Worm (Caenorhabditis elegans) whole organism, young adult: ENCODE measurements around the gene F14H8.5.

Experiments
- B0035.1 ChIP-seq: sonication (generic microtip); optimal IDR thresholded peaks from 2 replicates; lab custom pipeline; 2016; ENCODE audit warnings: missing genetic modification characterization, mild to moderate bottlenecking, missing compliant biosample characterization, missing genotype, missing genetic modification reagents
- B0336.3 ChIP-seq: fragments of 200-800 bp; sonication (Bioruptor generic); IDR thresholded peaks from 2 replicates; pipeline ENCODE4 v1.3.6; 2022; ENCODE audit warnings: missing genetic modification characterization, missing compliant biosample characterization
- C17E4.6 ChIP-seq: fragments of 200-800 bp; sonication (Bioruptor generic); IDR thresholded peaks from 2 replicates; pipeline ENCODE4 v1.3.6; 2022; ENCODE audit warnings: missing genetic modification reagents, missing genetic modification characterization, missing compliant biosample characterization
- D2030.7 ChIP-seq: fragments of 200-800 bp; sonication (Bioruptor generic); IDR thresholded peaks from 2 replicates; pipeline ENCODE4 v1.3.6; 2022; ENCODE audit warnings: missing genetic modification reagents, missing genetic modification characterization, missing compliant biosample characterization
- F23B12.7 ChIP-seq: sonication (generic microtip); optimal IDR thresholded peaks from 2 replicates; lab custom pipeline; 2017; ENCODE audit warnings: missing genetic modification characterization, mild to moderate bottlenecking, missing compliant biosample characterization, antibody characterized with exemption, moderate library complexity; ENCODE audit not compliant: insufficient read depth
- F37B4.10 ChIP-seq: fragments of 200-800 bp; sonication (Bioruptor generic); IDR thresholded peaks from 2 replicates; pipeline ENCODE4 v1.3.6; 2022; ENCODE audit warnings: missing genetic modification characterization, missing compliant biosample characterization
- F39B2.1 ChIP-seq: fragments of 200-800 bp; sonication (Bioruptor generic); IDR thresholded peaks from 2 replicates; pipeline ENCODE4 v1.3.6; 2022; ENCODE audit warnings: missing genetic modification reagents, missing genetic modification characterization, missing compliant biosample characterization
- F49E8.2 ChIP-seq: sonication (generic microtip); optimal IDR thresholded peaks from 3 replicates; lab custom pipeline; 2017; ENCODE audit warnings: missing genetic modification characterization, mild to moderate bottlenecking, missing compliant biosample characterization, antibody characterized with exemption, moderate library complexity; ENCODE audit not compliant: insufficient read depth
- F52B5.7 ChIP-seq: sonication (generic microtip); optimal IDR thresholded peaks from 2 replicates; lab custom pipeline; 2016; ENCODE audit warnings: mild to moderate bottlenecking, missing genetic modification characterization, missing compliant biosample characterization
- F57A8.1 ChIP-seq: fragments of 200-800 bp; sonication (Bioruptor generic); optimal IDR thresholded peaks from 2 replicates; lab custom pipeline; 2018; ENCODE audit warnings: mild to moderate bottlenecking, missing genetic modification characterization, moderate library complexity, missing compliant biosample characterization
- K11D2.4 ChIP-seq: fragments of 200-800 bp; sonication (Bioruptor generic); IDR thresholded peaks from 2 replicates; pipeline ENCODE4 v1.3.6; 2022; ENCODE audit warnings: missing genetic modification reagents, missing genetic modification characterization, missing compliant biosample characterization
- Y53F4B.3 ChIP-seq: fragments of 200-800 bp; sonication (Bioruptor generic); IDR thresholded peaks from 2 replicates; pipeline ENCODE4 v1.3.6; 2022; ENCODE audit warnings: missing genetic modification reagents, missing genetic modification characterization, missing compliant biosample characterization
- aptf-2 ChIP-seq: fragments of 200-800 bp; sonication (Bioruptor generic); conservative IDR thresholded peaks from 2 replicates; pipeline ENCODE4 v1.3.6; 2022; ENCODE audit warnings: missing genetic modification reagents, missing genetic modification characterization, missing compliant biosample characterization
- aptf-3 ChIP-seq: fragments of 200-800 bp; sonication (Bioruptor generic); IDR thresholded peaks from 2 replicates; pipeline ENCODE4 v1.3.6; 2022; ENCODE audit warnings: missing genetic modification characterization, missing compliant biosample characterization
- atf-7 ChIP-seq: sonication (generic microtip); optimal IDR thresholded peaks from 2 replicates; lab custom pipeline; 2017; ENCODE audit warnings: mild to moderate bottlenecking, missing genetic modification characterization, missing compliant biosample characterization
- bed-1 ChIP-seq: fragments of 200-800 bp; sonication (Bioruptor generic); IDR thresholded peaks from 2 replicates; pipeline ENCODE4 v1.3.6; 2022; ENCODE audit warnings: missing genetic modification reagents, missing genetic modification characterization, missing compliant biosample characterization
- cebp-2 ChIP-seq: fragments of 200-800 bp; sonication (Bioruptor generic); IDR thresholded peaks from 2 replicates; pipeline ENCODE4 v1.3.6; 2022; ENCODE audit warnings: missing genetic modification characterization, missing compliant biosample characterization
- dpl-1 ChIP-seq: fragments of 150-350 bp; optimal IDR thresholded peaks from 2 replicates; lab custom pipeline; 2014; ENCODE audit warnings: missing biosample characterization, missing genetic modification reagents, missing genetic modification characterization
- efl-1 ChIP-seq: fragments of 150-350 bp; optimal IDR thresholded peaks from 2 replicates; lab custom pipeline; 2014; ENCODE audit warnings: missing biosample characterization, missing genetic modification reagents, missing genetic modification characterization
- egl-44 ChIP-seq: fragments of 200-800 bp; sonication (Bioruptor generic); IDR thresholded peaks from 2 replicates; pipeline ENCODE4 v1.3.6; 2022; ENCODE audit warnings: missing genetic modification reagents, missing genetic modification characterization, missing compliant biosample characterization
- ets-4 ChIP-seq: fragments of 200-800 bp; sonication (Bioruptor generic); optimal IDR thresholded peaks from 2 replicates; lab custom pipeline; 2018; ENCODE audit warnings: mild to moderate bottlenecking, missing genetic modification characterization, missing compliant biosample characterization
- fkh-3 ChIP-seq: sonication (generic microtip); optimal IDR thresholded peaks from 2 replicates; lab custom pipeline; 2016; ENCODE audit warnings: mild to moderate bottlenecking, missing genetic modification characterization, missing compliant biosample characterization
- gei-17 ChIP-seq: fragments of 200-800 bp; sonication (Bioruptor generic); optimal IDR thresholded peaks from 2 replicates; lab custom pipeline; 2018; ENCODE audit warnings: mild to moderate bottlenecking, missing genetic modification characterization, missing compliant biosample characterization
- hlh-12 ChIP-seq: sonication (generic microtip); optimal IDR thresholded peaks from 2 replicates; lab custom pipeline; 2016; ENCODE audit warnings: missing genetic modification characterization, missing compliant biosample characterization
- hmg-20 ChIP-seq: fragments of 200-800 bp; sonication (Bioruptor generic); IDR thresholded peaks from 2 replicates; pipeline ENCODE4 v1.3.6; 2022; ENCODE audit warnings: missing genetic modification reagents, missing genetic modification characterization, missing compliant biosample characterization
- lag-1 ChIP-seq: fragments of 200-800 bp; sonication (Bioruptor generic); IDR thresholded peaks from 2 replicates; pipeline ENCODE4 v1.3.6; 2022; ENCODE audit warnings: missing genetic modification reagents, missing genetic modification characterization, missing compliant biosample characterization
- let-607 ChIP-seq, 2 experiments: fragments of 200-800 bp in 1 of 2; sonication (Bioruptor generic) in 1 of 2; sonication (generic microtip) in 1 of 2; optimal IDR thresholded peaks; 2 replicates each; lab custom pipeline; 2016 to 2018; ENCODE audit warnings: mild to moderate bottlenecking in 2 of 2, missing compliant biosample characterization in 2 of 2, missing genetic modification characterization in 2 of 2, moderate library complexity in 2 of 2, missing genotype in 1 of 2
- lin-40 ChIP-seq: sonication (generic microtip); optimal IDR thresholded peaks from 2 replicates; lab custom pipeline; 2016; ENCODE audit warnings: missing genetic modification characterization, mild to moderate bottlenecking, missing compliant biosample characterization, missing genotype, missing genetic modification reagents
- lsl-1 ChIP-seq: fragments of 200-800 bp; sonication (Bioruptor generic); optimal IDR thresholded peaks from 2 replicates; lab custom pipeline; 2018; ENCODE audit warnings: mild to moderate bottlenecking, missing genetic modification characterization, moderate library complexity, missing compliant biosample characterization
- madf-10 ChIP-seq: sonication (generic microtip); optimal IDR thresholded peaks from 2 replicates; lab custom pipeline; 2016; ENCODE audit warnings: mild to moderate bottlenecking, missing genetic modification characterization, missing compliant biosample characterization
- madf-3 ChIP-seq: fragments of 200-800 bp; sonication (Bioruptor generic); IDR thresholded peaks from 2 replicates; pipeline ENCODE4 v1.3.6; 2022; ENCODE audit warnings: missing genetic modification reagents, missing genetic modification characterization, missing compliant biosample characterization
- madf-6 ChIP-seq: fragments of 200-800 bp; sonication (Bioruptor generic); IDR thresholded peaks from 2 replicates; pipeline ENCODE4 v1.3.6; 2022; ENCODE audit warnings: missing genetic modification reagents, missing genetic modification characterization, missing compliant biosample characterization
- madf-8 ChIP-seq: fragments of 200-800 bp; sonication (Bioruptor generic); conservative IDR thresholded peaks from 2 replicates; pipeline ENCODE4 v1.3.6; 2022; ENCODE audit warnings: missing genetic modification reagents, missing genetic modification characterization, missing compliant biosample characterization
- mel-28 ChIP-seq: sonication (generic microtip); optimal IDR thresholded peaks from 2 replicates; lab custom pipeline; 2016; ENCODE audit warnings: borderline replicate concordance, mild to moderate bottlenecking, missing genetic modification characterization, missing compliant biosample characterization
- mxl-1 ChIP-seq: sonication (generic microtip); optimal IDR thresholded peaks from 2 replicates; lab custom pipeline; 2016; ENCODE audit warnings: missing genetic modification characterization, missing compliant biosample characterization
- nfya-2 ChIP-seq: fragments of 200-800 bp; sonication (Bioruptor generic); IDR thresholded peaks from 2 replicates; pipeline ENCODE4 v1.3.6; 2022; ENCODE audit warnings: missing genetic modification reagents, missing genetic modification characterization, missing compliant biosample characterization
- nhr-120 ChIP-seq: fragments of 200-800 bp; sonication (Bioruptor generic); IDR thresholded peaks from 2 replicates; pipeline ENCODE4 v1.3.6; 2022; ENCODE audit warnings: missing genetic modification characterization, missing compliant biosample characterization
- pbrm-1 ChIP-seq: fragments of 200-800 bp; sonication (Bioruptor generic); IDR thresholded peaks from 2 replicates; pipeline ENCODE4 v1.3.6; 2022; ENCODE audit warnings: missing genetic modification reagents, missing genetic modification characterization, missing compliant biosample characterization
- pha-4 ChIP-seq: fragments of 150-350 bp; sonication (generic microtip); optimal IDR thresholded peaks from 2 replicates; lab custom pipeline; 2014; ENCODE audit warnings: missing biosample characterization, missing genetic modification reagents, missing genetic modification characterization
- rcor-1 ChIP-seq: fragments of 200-800 bp; sonication (Bioruptor generic); IDR thresholded peaks from 2 replicates; pipeline ENCODE4 v1.3.6; 2022; ENCODE audit warnings: missing genetic modification reagents, missing genetic modification characterization, missing compliant biosample characterization
- rpc-1 ChIP-seq, 2 experiments: fragments of 150-350 bp in 1 of 2; sonication (generic microtip) in 1 of 2; optimal IDR thresholded peaks; 2 replicates each; lab custom pipeline; 2014 to 2018; ENCODE audit warnings: missing biosample characterization in 1 of 2, missing genetic modification characterization in 1 of 2, missing genetic modification reagents in 1 of 2, missing genotype in 1 of 2
- sea-2 ChIP-seq: fragments of 200-800 bp; sonication (Bioruptor generic); IDR thresholded peaks from 2 replicates; pipeline ENCODE4 v1.3.6; 2022; ENCODE audit warnings: missing genetic modification characterization, missing compliant biosample characterization
- snpc-1.1 ChIP-seq: sonication (generic microtip); optimal IDR thresholded peaks from 2 replicates; lab custom pipeline; 2017; ENCODE audit warnings: missing genetic modification characterization, mild to moderate bottlenecking, missing compliant biosample characterization, antibody characterized with exemption, moderate library complexity, missing genotype, missing genetic modification reagents; ENCODE audit not compliant: insufficient read depth
- sptf-2 ChIP-seq: fragments of 200-800 bp; sonication (Bioruptor generic); optimal IDR thresholded peaks from 2 replicates; lab custom pipeline; 2018; ENCODE audit warnings: mild to moderate bottlenecking, missing genetic modification characterization, missing compliant biosample characterization
- tbp1 ChIP-seq: fragments of 200-800 bp; sonication (Bioruptor generic); optimal IDR thresholded peaks from 2 replicates; lab custom pipeline; 2018; ENCODE audit warnings: mild to moderate bottlenecking, missing genetic modification characterization, missing compliant biosample characterization
- tlf-1 ChIP-seq: fragments of 200-800 bp; sonication (Bioruptor generic); optimal IDR thresholded peaks from 2 replicates; lab custom pipeline; 2018; ENCODE audit warnings: mild to moderate bottlenecking, missing genetic modification characterization, missing compliant biosample characterization
- ztf-22 ChIP-seq: fragments of 200-800 bp; sonication (Bioruptor generic); optimal IDR thresholded peaks from 2 replicates; lab custom pipeline; 2018; ENCODE audit warnings: mild to moderate bottlenecking, missing genetic modification characterization, moderate library complexity, missing compliant biosample characterization
- ztf-6 ChIP-seq: fragments of 200-800 bp; sonication (Bioruptor generic); IDR thresholded peaks from 2 replicates; pipeline ENCODE4 v1.3.6; 2022; ENCODE audit warnings: missing genetic modification reagents, missing genetic modification characterization, missing compliant biosample characterization

The F14H8.5 gene

ce11 chrV:15002184-15002690 lies 18.6 kb upstream of the F14H8.5 start, which contains the start of the genes fib-1 and mut-15 (continued):
- TF ChIP-seq sea-2 (GFP tag; lab: Robert Waterston, UW), result 0 out of 2 replicates have a peak, but pooled peaks have one; percentile 27
- TF ChIP-seq egl-44 (GFP tag; lab: Robert Waterston, UW), result 0 out of 2 replicates have a peak, but pooled peaks have one; percentile 45
- TF ChIP-seq mxl-1 (tag; lab: Kevin White, UChicago), result no peak
- TF ChIP-seq rcor-1 (GFP tag; lab: Robert Waterston, UW), result peak; percentile 86
- no peak for TF ChIP-seq F37B4.10
- peak; percentile 72 for TF ChIP-seq tbp1 (GFP tag; lab: Kevin White, UChicago)
- no peak for TF ChIP-seq lag-1 (GFP tag; lab: Robert Waterston, UW)
- TF ChIP-seq B0035.1 (tag; lab: Kevin White, UChicago), result no peak
- no peak for TF ChIP-seq bed-1
- no peak for TF ChIP-seq sptf-2 (GFP tag; lab: Kevin White, UChicago)
- no peak for TF ChIP-seq madf-3
- peak in 1 of 2 experiments; percentile 52 for TF ChIP-seq let-607 (tag; optimal IDR thresholded peaks at IDR 0.05; lab: Kevin White, UChicago)
- TF ChIP-seq mel-28 (tag; lab: Kevin White, UChicago), result no peak
- TF ChIP-seq gei-17 (GFP tag; lab: Kevin White, UChicago), result no peak
- TF ChIP-seq Y53F4B.3, result peak; percentile 27; the same call in 1 of the 2 replicates
- TF ChIP-seq madf-10 (tag; lab: Kevin White, UChicago), result peak; percentile 82
- TF ChIP-seq nfya-2 (GFP tag; lab: Robert Waterston, UW), result no peak
- no peak for TF ChIP-seq nhr-120 (GFP tag; lab: Robert Waterston, UW)
- TF ChIP-seq ztf-22 (GFP tag; lab: Kevin White, UChicago), result no peak
- TF ChIP-seq pha-4, result peak; percentile 85
- no peak for TF ChIP-seq hlh-12 (tag; lab: Kevin White, UChicago)
- TF ChIP-seq fkh-3 (tag; lab: Kevin White, UChicago), result no peak
- peak; percentile 93 for TF ChIP-seq D2030.7 (GFP tag; lab: Robert Waterston, UW)
- TF ChIP-seq ets-4, result no peak
- TF ChIP-seq lsl-1 (GFP tag; lab: Kevin White, UChicago), result peak; percentile 86
- peak; percentile 23 for TF ChIP-seq snpc-1.1
- TF ChIP-seq K11D2.4 (GFP tag; lab: Robert Waterston, UW), result peak; percentile 81
- peak; percentile 78 for TF ChIP-seq aptf-2
- TF ChIP-seq rpc-1 (optimal IDR thresholded peaks at IDR 0.05; lab: Kevin White, UChicago), result no peak
- TF ChIP-seq rpc-1 (tag; optimal IDR thresholded peaks at IDR 0.05; lab: Kevin White, UChicago), result no peak
- TF ChIP-seq madf-8, result peak; percentile 71
- TF ChIP-seq F49E8.2, result peak; percentile 81
- TF ChIP-seq cebp-2, result no peak
- TF ChIP-seq F57A8.1, result no peak
- peak; percentile 86 for TF ChIP-seq F23B12.7 (tag; lab: Kevin White, UChicago)
- peak; percentile 86 for TF ChIP-seq lin-40 (tag; lab: Kevin White, UChicago)
- peak; percentile 34 for TF ChIP-seq atf-7
- peak; percentile 51; the same call in 1 of the 2 replicates for TF ChIP-seq B0336.3
- TF ChIP-seq efl-1 (GFP tag; lab: Kevin White, UChicago), result peak; percentile 66
- peak; percentile 84 for TF ChIP-seq madf-6 (GFP tag; lab: Robert Waterston, UW)
- no peak for TF ChIP-seq F52B5.7 (tag; lab: Kevin White, UChicago)
- no peak for TF ChIP-seq C17E4.6 (GFP tag; lab: Robert Waterston, UW)
- TF ChIP-seq tlf-1 (GFP tag; lab: Kevin White, UChicago), result peak; percentile 80
- no peak for TF ChIP-seq F39B2.1 (GFP tag; lab: Robert Waterston, UW)
- peak; percentile 91 for TF ChIP-seq pbrm-1
- TF ChIP-seq aptf-3 (GFP tag; lab: Robert Waterston, UW), result no peak
- no peak for TF ChIP-seq ztf-6
- no peak for TF ChIP-seq hmg-20
- peak; percentile 54 for TF ChIP-seq dpl-1
